Fruit fly (Drosophila melanogaster): ENCODE results near the gene CG8028.

CG8028 gene

DNA sequence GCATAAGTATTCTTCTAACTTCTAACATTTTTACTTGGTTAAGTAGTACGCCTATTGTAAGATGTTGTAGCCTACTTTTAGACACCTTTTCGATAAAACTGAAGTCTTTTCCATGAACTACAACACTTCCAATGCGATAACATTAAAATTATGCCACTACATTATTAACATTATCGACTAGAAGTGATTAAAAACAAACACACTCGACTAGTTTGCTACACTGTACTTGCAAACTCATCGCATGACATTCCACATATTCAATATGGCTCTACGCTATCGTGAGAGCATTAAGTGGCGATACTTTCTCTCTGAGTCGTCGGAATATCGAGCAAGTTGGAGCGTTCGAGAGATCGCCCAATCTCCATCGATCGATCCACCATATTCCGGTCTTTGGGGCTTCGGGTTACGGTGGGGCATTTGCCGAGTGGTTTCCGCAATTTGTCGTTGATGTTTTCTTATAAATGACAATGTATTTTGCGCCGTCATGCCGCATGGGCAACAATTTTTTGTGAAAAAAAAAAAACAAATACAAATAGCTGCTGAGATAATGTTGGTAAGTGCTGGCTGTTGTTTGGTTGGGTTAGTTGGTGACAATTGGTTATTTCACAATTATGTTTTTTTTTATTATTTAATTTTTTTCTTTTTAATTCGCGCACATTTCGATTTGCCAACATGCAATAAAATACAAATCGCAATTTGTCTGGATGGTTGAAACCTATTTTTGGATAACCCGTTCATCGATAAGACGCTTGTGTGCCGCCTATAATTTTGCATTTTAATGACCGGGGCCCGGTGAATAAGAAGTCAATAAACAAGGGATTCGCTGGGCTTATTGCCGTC is 35.5 kb upstream of the CG8028 start:
- TF ChIP-seq Sin3A (optimal IDR thresholded peaks at IDR 0.05): no peak
- TF ChIP-seq h (optimal IDR thresholded peaks at IDR 0.05): no peak
- no peak for TF ChIP-seq psq (optimal IDR thresholded peaks at IDR 0.05)
- no peak for TF ChIP-seq insv (optimal IDR thresholded peaks at IDR 0.05)
- no peak for TF ChIP-seq Myc (optimal IDR thresholded peaks at IDR 0.05)
- no peak for TF ChIP-seq ttk (optimal IDR thresholded peaks at IDR 0.05)

- TF ChIP-seq ttk (optimal IDR thresholded peaks at IDR 0.05) (no peak), Myc (optimal IDR thresholded peaks at IDR 0.05) (no peak), h (optimal IDR thresholded peaks at IDR 0.05) (no peak), Sin3A (optimal IDR thresholded peaks at IDR 0.05) (no peak), psq (optimal IDR thresholded peaks at IDR 0.05) (no peak), insv (optimal IDR thresholded peaks at IDR 0.05) (no peak)
Observed at dm6 chrX:19314283-19315178, 34.4 kb upstream of the CG8028 start.

DNA sequence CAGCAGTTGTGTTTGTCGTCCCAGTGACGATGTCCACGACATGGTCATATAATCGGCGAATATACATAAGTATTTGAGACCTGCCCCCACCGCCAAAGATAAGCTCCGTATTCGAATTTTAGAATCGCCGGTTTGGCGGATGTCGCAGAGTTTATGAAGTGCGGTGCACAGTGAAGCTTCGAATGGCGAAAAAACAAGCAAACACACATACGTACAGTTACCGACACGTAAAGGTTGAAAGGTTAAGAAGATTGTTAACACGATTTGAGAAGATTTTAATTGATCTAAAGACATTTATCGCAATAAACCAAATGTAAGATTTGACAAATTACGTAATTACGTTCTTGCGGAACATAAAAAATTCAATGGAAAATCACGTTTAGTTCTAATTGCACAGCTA is 29.5 kb upstream of the CG8028 start:
- TF ChIP-seq h (optimal IDR thresholded peaks at IDR 0.05): no peak
- no peak for TF ChIP-seq Myc (optimal IDR thresholded peaks at IDR 0.05)
- TF ChIP-seq insv (optimal IDR thresholded peaks at IDR 0.05): no peak
- no peak for TF ChIP-seq psq (optimal IDR thresholded peaks at IDR 0.05)
- TF ChIP-seq ttk (optimal IDR thresholded peaks at IDR 0.05): no peak

DNA sequence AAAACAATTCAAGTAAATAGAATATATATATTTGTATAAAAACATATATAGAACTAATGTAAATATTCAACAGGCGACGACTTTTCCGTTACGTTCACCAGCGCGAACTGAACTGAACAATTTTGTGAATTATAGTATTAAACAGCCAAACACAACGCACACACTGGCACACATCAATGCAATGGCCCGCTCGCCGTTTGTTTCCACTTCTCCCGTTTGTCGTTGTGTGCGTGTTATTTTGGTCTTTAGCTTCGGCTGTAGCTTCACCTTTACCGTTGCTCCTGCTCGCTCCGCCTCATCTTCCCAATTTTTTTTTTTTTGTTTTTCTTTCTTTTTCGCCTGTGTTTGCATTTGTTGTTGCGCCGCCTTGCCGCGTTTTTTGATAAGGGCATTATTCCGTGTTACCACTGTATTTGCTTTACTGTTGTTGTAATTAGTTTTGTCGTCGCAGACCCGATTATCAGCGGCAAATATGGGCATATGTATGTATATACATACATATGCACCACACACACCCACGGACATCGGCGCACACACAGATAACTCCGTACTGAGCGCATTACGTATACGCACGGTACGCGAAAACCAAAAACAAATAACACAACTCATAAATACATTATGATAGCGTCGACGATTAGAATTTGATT is 27.8 kb upstream of the CG8028 start, which contains the start of gene CG8051:
TSS of gene CG8051 (minus strand) at position 116 of the 647 bp plus-strand sequence.
- TF ChIP-seq insv (optimal IDR thresholded peaks at IDR 0.05): no peak
- no peak for TF ChIP-seq Myc (optimal IDR thresholded peaks at IDR 0.05)
- no peak for TF ChIP-seq Sin3A (optimal IDR thresholded peaks at IDR 0.05)
- no peak for TF ChIP-seq ttk (optimal IDR thresholded peaks at IDR 0.05)
- TF ChIP-seq h (optimal IDR thresholded peaks at IDR 0.05): no peak
- no peak for TF ChIP-seq psq (optimal IDR thresholded peaks at IDR 0.05)

dm6 chrX:19306531-19306930 is 26.4 kb upstream of the CG8028 start:
- TF ChIP-seq psq (optimal IDR thresholded peaks at IDR 0.05) (no peak), ttk (optimal IDR thresholded peaks at IDR 0.05) (no peak), h (optimal IDR thresholded peaks at IDR 0.05) (no peak), Myc (optimal IDR thresholded peaks at IDR 0.05) (no peak), Sin3A (optimal IDR thresholded peaks at IDR 0.05) (no peak), insv (optimal IDR thresholded peaks at IDR 0.05) (no peak)

DNA sequence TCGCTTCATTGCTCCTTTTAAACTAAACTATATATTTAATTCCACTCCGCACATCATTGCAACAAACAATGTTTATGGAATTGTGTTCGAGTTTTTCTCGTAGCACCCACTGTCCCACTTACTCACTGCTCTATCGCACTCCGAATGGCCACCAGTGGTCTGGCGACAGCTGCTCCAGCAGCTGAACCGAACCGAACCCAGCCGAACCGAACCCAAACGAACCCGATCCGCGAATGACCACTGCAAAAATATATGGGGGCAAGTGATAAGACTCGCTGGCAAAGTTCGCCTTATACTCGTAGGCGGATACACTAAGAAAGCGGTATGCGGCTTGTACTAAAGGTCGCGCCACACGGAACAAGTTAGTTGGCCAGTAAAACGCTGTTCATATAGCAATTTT is 25.0 kb upstream of the CG8028 start:
- TF ChIP-seq insv (optimal IDR thresholded peaks at IDR 0.05) (no peak), psq (optimal IDR thresholded peaks at IDR 0.05) (no peak), Myc (optimal IDR thresholded peaks at IDR 0.05) (no peak), h (optimal IDR thresholded peaks at IDR 0.05) (no peak), ttk (optimal IDR thresholded peaks at IDR 0.05) (no peak), Sin3A (optimal IDR thresholded peaks at IDR 0.05) (no peak)

- TF ChIP-seq Myc (optimal IDR thresholded peaks at IDR 0.05): no peak
- no peak for TF ChIP-seq ttk (optimal IDR thresholded peaks at IDR 0.05)
- no peak for TF ChIP-seq insv (optimal IDR thresholded peaks at IDR 0.05)
- TF ChIP-seq Sin3A (optimal IDR thresholded peaks at IDR 0.05): no peak
- no peak for TF ChIP-seq psq (optimal IDR thresholded peaks at IDR 0.05)
- TF ChIP-seq h (optimal IDR thresholded peaks at IDR 0.05): no peak
Observed at dm6 chrX:19299367-19299766, 19.2 kb upstream of the CG8028 start.

DNA sequence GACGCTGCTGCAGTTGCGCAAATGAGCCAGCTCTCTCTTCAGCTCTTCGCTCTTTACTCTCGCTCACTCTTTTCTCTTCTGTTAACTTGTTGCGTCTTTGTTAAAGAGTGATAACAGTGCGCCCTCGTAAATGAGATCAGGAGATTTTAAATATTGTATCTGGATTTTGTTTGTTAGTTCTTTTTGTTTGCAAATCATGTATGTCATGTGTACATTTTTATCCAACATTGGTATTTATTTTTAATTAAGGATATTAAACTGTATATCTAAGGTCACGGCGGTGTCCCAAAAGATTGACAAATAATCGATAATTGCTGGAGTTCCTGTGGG is 18.6 kb upstream of the CG8028 start:
- TF ChIP-seq Sin3A (optimal IDR thresholded peaks at IDR 0.05) (no peak), ttk (optimal IDR thresholded peaks at IDR 0.05) (no peak), psq (optimal IDR thresholded peaks at IDR 0.05) (no peak), Myc (optimal IDR thresholded peaks at IDR 0.05) (no peak), h (optimal IDR thresholded peaks at IDR 0.05) (no peak), insv (optimal IDR thresholded peaks at IDR 0.05) (no peak)

dm6 chrX:19297899-19298784 is 18.0 kb upstream of the CG8028 start, which contains the start of gene CG8034:
Gene CG8034 (minus strand): TSS chrX:19298162.
- TF ChIP-seq ttk (optimal IDR thresholded peaks at IDR 0.05): no peak
- no peak for TF ChIP-seq psq (optimal IDR thresholded peaks at IDR 0.05)
- no peak for TF ChIP-seq h (optimal IDR thresholded peaks at IDR 0.05)
- no peak for TF ChIP-seq Myc (optimal IDR thresholded peaks at IDR 0.05)
- TF ChIP-seq Sin3A (optimal IDR thresholded peaks at IDR 0.05): no peak

- no peak for TF ChIP-seq ttk (optimal IDR thresholded peaks at IDR 0.05)
Observed at dm6 chrX:19295831-19296423, 15.8 kb upstream of the CG8028 start.

- TF ChIP-seq h (optimal IDR thresholded peaks at IDR 0.05): no peak
- no peak for TF ChIP-seq ttk (optimal IDR thresholded peaks at IDR 0.05)
- TF ChIP-seq Sin3A (optimal IDR thresholded peaks at IDR 0.05): no peak
- TF ChIP-seq psq (optimal IDR thresholded peaks at IDR 0.05): no peak
- TF ChIP-seq Myc (optimal IDR thresholded peaks at IDR 0.05): no peak
- no peak for TF ChIP-seq insv (optimal IDR thresholded peaks at IDR 0.05)
Observed at dm6 chrX:19294953-19295352, 14.8 kb upstream of the CG8028 start.
